Worm (Caenorhabditis elegans) whole organism, L4 larva: ENCODE data around the gene nfu-1.

Source experiments
- Y48G9A.11 ChIP-seq: fragments of 200-800 bp; sonication (Bioruptor generic); IDR thresholded peaks from 2 replicates; pipeline ENCODE4 v1.3.6; 2022; ENCODE audit warnings: missing genetic modification reagents, missing genetic modification characterization, missing compliant biosample characterization
- ces-1 ChIP-seq: fragments of 150-350 bp; sonication (generic microtip); optimal IDR thresholded peaks from 4 replicates; lab custom pipeline; 2014; ENCODE audit warnings: missing biosample characterization, missing genetic modification reagents, missing genetic modification characterization
- dpl-1 ChIP-seq: fragments of 150-350 bp; optimal IDR thresholded peaks from 2 replicates; lab custom pipeline; 2014; ENCODE audit warnings: missing biosample characterization, missing genetic modification reagents, missing genetic modification characterization
- lsy-2 ChIP-seq, 2 experiments: fragments of 150-350 bp in 1 of 2; sonication (generic microtip) in 1 of 2; optimal IDR thresholded peaks; 2 replicates each; lab custom pipeline; 2014 to 2017; ENCODE audit warnings: missing biosample characterization in 2 of 2, missing genetic modification characterization in 2 of 2
- mep-1 ChIP-seq: fragments of 150-350 bp; sonication (generic microtip); optimal IDR thresholded peaks from 3 replicates; lab custom pipeline; 2014; ENCODE audit warnings: missing biosample characterization, missing genetic modification characterization
- nhr-10 ChIP-seq: fragments of 150-350 bp; optimal IDR thresholded peaks from 2 replicates; lab custom pipeline; 2014; ENCODE audit warnings: missing biosample characterization, missing genetic modification characterization
- nhr-111 ChIP-seq: fragments of 200-800 bp; sonication (Bioruptor generic); optimal IDR thresholded peaks from 2 replicates; lab custom pipeline; 2018; ENCODE audit warnings: mild to moderate bottlenecking, missing genetic modification characterization, missing compliant biosample characterization
- zag-1 ChIP-seq: fragments of 150-350 bp; optimal IDR thresholded peaks from 2 replicates; lab custom pipeline; 2014; ENCODE audit warnings: missing biosample characterization, missing genetic modification characterization
- ztf-11 ChIP-seq: fragments of 150-350 bp; optimal IDR thresholded peaks from 2 replicates; lab custom pipeline; 2014; ENCODE audit warnings: missing biosample characterization, missing genetic modification characterization

ce11 chrIV:10339701-10340100 is 47.5 kb upstream of the nfu-1 start:
- TF ChIP-seq Y48G9A.11 (GFP tag; lab: Robert Waterston, UW) = no peak
- TF ChIP-seq nhr-111 (GFP tag; lab: Kevin White, UChicago) = no peak
- TF ChIP-seq nhr-10 (tag; lab: Kevin White, UChicago) = no peak
- no peak for TF ChIP-seq zag-1 (tag; lab: Kevin White, UChicago)
- no peak for TF ChIP-seq mep-1 (tag; lab: Kevin White, UChicago)
- TF ChIP-seq lsy-2 (tag; optimal IDR thresholded peaks at IDR 0.05; lab: Kevin White, UChicago) = no peak
- TF ChIP-seq ztf-11 (tag; lab: Kevin White, UChicago) = no peak
- no peak for TF ChIP-seq dpl-1
- no peak for TF ChIP-seq ces-1 (GFP tag; lab: Kevin White, UChicago)
